Fruit fly (Drosophila melanogaster): ENCODE measurements around the gene CG7675.

DNA sequence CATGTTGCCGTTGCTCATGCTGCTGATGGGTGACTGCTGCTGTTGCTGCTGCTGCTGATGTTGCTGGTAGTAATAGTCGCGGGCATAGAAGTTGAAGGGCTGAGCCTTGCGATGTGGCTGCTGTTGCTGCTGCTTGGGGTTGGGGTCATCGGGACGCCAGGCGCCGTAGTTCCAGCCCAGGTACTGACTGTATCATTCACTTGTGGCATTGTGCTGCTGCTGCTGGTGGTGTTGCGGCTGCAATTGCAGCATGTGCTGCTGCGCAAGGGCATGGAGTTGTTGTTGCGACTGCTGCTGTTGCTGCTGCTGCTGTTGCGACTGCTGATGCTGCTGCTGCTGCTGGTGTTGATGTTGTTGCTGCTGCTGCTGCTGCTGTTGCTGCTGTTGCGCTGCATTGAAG, 41.5 kb upstream of the CG7675 start:
- TF ChIP-seq CG15710 (tag; optimal IDR thresholded peaks at IDR 0.05) (no peak), Ets98B (GFP tag; IDR thresholded peaks at IDR 0.05) (no peak), CG13204 (GFP tag; optimal IDR thresholded peaks at IDR 0.05) (no peak), CG14655 (GFP tag; optimal IDR thresholded peaks at IDR 0.05) (no peak), Snoo (tag; optimal IDR thresholded peaks at IDR 0.05) (no peak), EcR (GFP tag; optimal IDR thresholded peaks at IDR 0.05) (no peak), CG8301 (tag; optimal IDR thresholded peaks at IDR 0.05) (no peak), CG32121 (GFP tag; IDR thresholded peaks at IDR 0.05) (no peak), fd96Ca (GFP tag; IDR thresholded peaks at IDR 0.05) (no peak)
